Fruit fly (Drosophila melanogaster) whole organism, embryonic: ENCODE data around the gene CG2854.

Experiments used
- BEAF-32 ChIP-seq: fragments of 200-800 bp; sonication (Bioruptor generic); optimal IDR thresholded peaks from 3 replicates; lab custom pipeline; 2017; ENCODE audit warnings: missing biosample characterization, missing genetic modification characterization, mild to moderate bottlenecking, moderate library complexity, missing genetic modification reagents
- BtbVII ChIP-seq: fragments of 200-800 bp; sonication (Bioruptor generic); optimal IDR thresholded peaks from 3 replicates; lab custom pipeline; 2017; ENCODE audit warnings: missing biosample characterization, mild to moderate bottlenecking, missing genetic modification characterization
- CG11504 ChIP-seq: fragments of 200-800 bp; sonication (Bioruptor generic); optimal IDR thresholded peaks from 3 replicates; lab custom pipeline; 2019; ENCODE audit warnings: missing biosample characterization, mild to moderate bottlenecking, missing genetic modification characterization, moderate library complexity
- CG12071 ChIP-seq: fragments of 200-800 bp; sonication (Bioruptor generic); optimal IDR thresholded peaks from 3 replicates; lab custom pipeline; 2018; ENCODE audit warnings: missing biosample characterization, mild to moderate bottlenecking, missing genetic modification characterization
- CG12236 ChIP-seq: fragments of 200-800 bp; sonication (Bioruptor generic); optimal IDR thresholded peaks from 2 replicates; lab custom pipeline; 2016; ENCODE audit warnings: missing biosample characterization, missing genetic modification characterization
- CG13287 ChIP-seq: fragments of 200-800 bp; sonication (Bioruptor generic); IDR thresholded peaks from 2 replicates; pipeline ENCODE4 v1.3.6; 2022; ENCODE audit warnings: missing biosample characterization, missing genetic modification characterization; ENCODE audit not compliant: partially characterized antibody
- CG14014 ChIP-seq: fragments of 200-800 bp; sonication (Bioruptor generic); IDR thresholded peaks from 2 replicates; pipeline ENCODE4 v1.3.6; 2022; ENCODE audit warnings: missing biosample characterization, missing genetic modification characterization
- CG14710 ChIP-seq: fragments of 200-800 bp; sonication (Bioruptor generic); optimal IDR thresholded peaks from 3 replicates; lab custom pipeline; 2019; ENCODE audit warnings: missing biosample characterization, mild to moderate bottlenecking, missing genetic modification characterization, moderate library complexity
- CG2678 ChIP-seq: fragments of 200-800 bp; sonication (Bioruptor generic); optimal IDR thresholded peaks from 3 replicates; lab custom pipeline; 2019; ENCODE audit warnings: missing biosample characterization, mild to moderate bottlenecking, missing genetic modification characterization, moderate library complexity
- CG30403 ChIP-seq: fragments of 200-800 bp; sonication (Bioruptor generic); optimal IDR thresholded peaks from 3 replicates; lab custom pipeline; 2016; ENCODE audit warnings: missing biosample characterization, missing genetic modification characterization
- CG3838 ChIP-seq: fragments of 200-800 bp; sonication (Bioruptor generic); optimal IDR thresholded peaks from 3 replicates; lab custom pipeline; 2016; ENCODE audit warnings: missing biosample characterization, missing genetic modification characterization
- CG3995 ChIP-seq: fragments of 200-800 bp; sonication (Bioruptor generic); optimal IDR thresholded peaks from 3 replicates; lab custom pipeline; 2016; ENCODE audit warnings: missing biosample characterization, missing genetic modification characterization
- CG4328 ChIP-seq: fragments of 200-800 bp; sonication (Bioruptor generic); optimal IDR thresholded peaks from 3 replicates; lab custom pipeline; 2017; ENCODE audit warnings: missing biosample characterization, missing genetic modification reagents, missing genetic modification characterization
- CG6791 ChIP-seq: fragments of 200-800 bp; sonication (Bioruptor generic); IDR thresholded peaks from 3 replicates; pipeline ENCODE4 v1.3.6; 2022; ENCODE audit warnings: missing biosample characterization, missing genetic modification characterization; ENCODE audit not compliant: partially characterized antibody
- CG8089 ChIP-seq: fragments of 200-800 bp; sonication (Bioruptor generic); optimal IDR thresholded peaks from 3 replicates; lab custom pipeline; 2016; ENCODE audit warnings: missing biosample characterization, missing genetic modification characterization
- CG8290 ChIP-seq, 3 experiments: fragments of 200-800 bp; sonication (Bioruptor generic); optimal IDR thresholded peaks; 2 replicates each; lab custom pipeline; 2016 to 2019; ENCODE audit warnings: missing biosample characterization in 3 of 3, missing genetic modification characterization in 3 of 3, mild to moderate bottlenecking in 2 of 3, moderate library complexity in 1 of 3
- CG9797 ChIP-seq: fragments of 200-800 bp; sonication (Bioruptor generic); optimal IDR thresholded peaks from 3 replicates; lab custom pipeline; 2018; ENCODE audit warnings: missing biosample characterization, mild to moderate bottlenecking, missing genetic modification characterization
- CHES-1-like ChIP-seq: fragments of 200-800 bp; sonication (Bioruptor generic); optimal IDR thresholded peaks from 2 replicates; lab custom pipeline; 2016; ENCODE audit warnings: missing biosample characterization, missing genetic modification characterization
- Eip74EF ChIP-seq, 2 experiments: fragments of 200-800 bp in 1 of 2; fragments of >200 bp in 1 of 2; sonication (Bioruptor generic) in 1 of 2; optimal IDR thresholded peaks; 2 replicates each; lab custom pipeline; 2017 to 2019; ENCODE audit warnings: missing biosample characterization in 2 of 2, missing genetic modification characterization in 2 of 2, mild to moderate bottlenecking in 1 of 2, moderate library complexity in 1 of 2
- Elba2 ChIP-seq: fragments of 200-800 bp; sonication (Bioruptor generic); optimal IDR thresholded peaks from 3 replicates; lab custom pipeline; 2016; ENCODE audit warnings: missing biosample characterization, missing genetic modification characterization
- Ets65A ChIP-seq: fragments of 200-800 bp; sonication (Bioruptor generic); peaks from one replicate; lab custom pipeline; 2016; ENCODE audit warnings: missing biosample characterization, missing genetic modification characterization
- Ets97D ChIP-seq: fragments of 200-800 bp; sonication (Bioruptor generic); optimal IDR thresholded peaks from 3 replicates; lab custom pipeline; 2016; ENCODE audit warnings: missing biosample characterization, missing genetic modification characterization
- GATAe ChIP-seq: fragments of 200-800 bp; sonication (Bioruptor generic); conservative IDR thresholded peaks from 2 replicates; pipeline ENCODE4 v1.3.6; 2022; ENCODE audit warnings: missing biosample characterization, missing genetic modification characterization
- Mes4 ChIP-seq: fragments of 200-800 bp; sonication (Bioruptor generic); optimal IDR thresholded peaks from 2 replicates; lab custom pipeline; 2016; ENCODE audit warnings: missing biosample characterization, missing genetic modification characterization
- Sin3A ChIP-seq: fragments of >200 bp; optimal IDR thresholded peaks from 2 replicates; lab custom pipeline; 2018
- Six4 ChIP-seq: fragments of 200-800 bp; sonication (Bioruptor generic); optimal IDR thresholded peaks from 2 replicates; lab custom pipeline; 2016; ENCODE audit warnings: missing biosample characterization, missing genetic modification characterization
- Stat92E ChIP-seq, 3 experiments: fragments of >200 bp in 2 of 3; fragments of 200-800 bp in 1 of 3; sonication (Bioruptor generic) in 1 of 3; optimal IDR thresholded peaks; 2 replicates each; lab custom pipeline; 2017 to 2019; ENCODE audit warnings: missing biosample characterization in 3 of 3, missing genetic modification characterization in 3 of 3, mild to moderate bottlenecking in 1 of 3, moderate library complexity in 1 of 3
- TFAM ChIP-seq: fragments of 200-800 bp; sonication (Bioruptor generic); optimal IDR thresholded peaks from 2 replicates; lab custom pipeline; 2017; ENCODE audit warnings: missing biosample characterization, missing genetic modification characterization, inconsistent platforms
- Tbp ChIP-seq: fragments of >200 bp; optimal IDR thresholded peaks from 2 replicates; lab custom pipeline; 2018; ENCODE audit warnings: missing biosample characterization, missing genetic modification characterization
- ara ChIP-seq: fragments of 200-800 bp; sonication (Bioruptor generic); IDR thresholded peaks from 2 replicates; pipeline ENCODE4 v1.3.6; 2022; ENCODE audit warnings: missing biosample characterization, missing genetic modification characterization
- ash1 ChIP-seq: fragments of 200-800 bp; sonication (Bioruptor generic); optimal IDR thresholded peaks from 2 replicates; lab custom pipeline; 2018; ENCODE audit warnings: missing biosample characterization, mild to moderate bottlenecking, missing genetic modification characterization
- ato ChIP-seq: fragments of 200-800 bp; sonication (Bioruptor generic); IDR thresholded peaks from 2 replicates; pipeline ENCODE4 v1.3.6; 2022; ENCODE audit warnings: missing biosample characterization, missing genetic modification characterization; ENCODE audit not compliant: partially characterized antibody
- az2 ChIP-seq: fragments of 200-800 bp; sonication (Bioruptor generic); optimal IDR thresholded peaks from 3 replicates; lab custom pipeline; 2016; ENCODE audit warnings: missing biosample characterization, missing genetic modification characterization
- chinmo ChIP-seq: fragments of 200-800 bp; sonication (Bioruptor generic); IDR thresholded peaks from 4 replicates; pipeline ENCODE4 v1.3.6; 2022; ENCODE audit warnings: missing biosample characterization, missing genetic modification characterization; ENCODE audit not compliant: partially characterized antibody
- crp ChIP-seq, 2 experiments: fragments of 200-800 bp; sonication (Bioruptor generic); optimal IDR thresholded peaks; 2 replicates in 1 of 2; 3 replicates in 1 of 2; lab custom pipeline; 2017; ENCODE audit warnings: missing biosample characterization in 2 of 2, missing genetic modification characterization in 2 of 2, mild to moderate bottlenecking in 1 of 2, moderate library complexity in 1 of 2
- gsb ChIP-seq: fragments of 200-800 bp; sonication (Bioruptor generic); IDR thresholded peaks from 2 replicates; pipeline ENCODE4 v1.3.6; 2022; ENCODE audit warnings: missing biosample characterization, missing genetic modification characterization
- h ChIP-seq: fragments of >200 bp; optimal IDR thresholded peaks from 2 replicates; lab custom pipeline; 2017
- ind ChIP-seq: fragments of 200-800 bp; sonication (Bioruptor generic); optimal IDR thresholded peaks from 3 replicates; lab custom pipeline; 2016; ENCODE audit warnings: missing biosample characterization, missing genetic modification characterization
- inv ChIP-seq: fragments of 200-800 bp; sonication (Bioruptor generic); IDR thresholded peaks from 2 replicates; pipeline ENCODE4 v1.3.6; 2022; ENCODE audit warnings: missing biosample characterization, missing genetic modification characterization; ENCODE audit not compliant: partially characterized antibody
- odd ChIP-seq: fragments of 200-800 bp; sonication (Bioruptor generic); optimal IDR thresholded peaks from 2 replicates; lab custom pipeline; 2017; ENCODE audit warnings: missing biosample characterization, mild to moderate bottlenecking, missing genetic modification characterization
- onecut ChIP-seq: fragments of 200-800 bp; sonication (Bioruptor generic); IDR thresholded peaks from 2 replicates; pipeline ENCODE4 v1.3.6; 2022; ENCODE audit warnings: missing biosample characterization, missing genetic modification characterization
- pho ChIP-seq: fragments of 200-800 bp; sonication (Bioruptor generic); optimal IDR thresholded peaks from 2 replicates; lab custom pipeline; 2016; ENCODE audit warnings: missing biosample characterization, missing genetic modification characterization
- salm ChIP-seq: fragments of 200-800 bp; sonication (Bioruptor generic); optimal IDR thresholded peaks from 2 replicates; lab custom pipeline; 2018; ENCODE audit warnings: missing biosample characterization, mild to moderate bottlenecking, missing genetic modification characterization
- schlank ChIP-seq: fragments of 200-800 bp; sonication (Bioruptor generic); optimal IDR thresholded peaks from 2 replicates; lab custom pipeline; 2018; ENCODE audit warnings: missing biosample characterization, mild to moderate bottlenecking, missing genetic modification characterization
- sd ChIP-seq: fragments of 200-800 bp; sonication (Bioruptor generic); optimal IDR thresholded peaks from 3 replicates; lab custom pipeline; 2018; ENCODE audit warnings: missing biosample characterization, mild to moderate bottlenecking, missing genetic modification characterization, moderate library complexity
- slou ChIP-seq: fragments of 200-800 bp; sonication (Bioruptor generic); optimal IDR thresholded peaks from 3 replicates; lab custom pipeline; 2016; ENCODE audit warnings: missing biosample characterization, missing genetic modification characterization
- stwl ChIP-seq: fragments of 200-800 bp; sonication (Bioruptor generic); optimal IDR thresholded peaks from 3 replicates; lab custom pipeline; 2018; ENCODE audit warnings: missing biosample characterization, mild to moderate bottlenecking, missing genetic modification characterization, moderate library complexity
- tgo ChIP-seq: fragments of 200-800 bp; sonication (Bioruptor generic); IDR thresholded peaks from 3 replicates; pipeline ENCODE4 v1.3.6; 2022; ENCODE audit warnings: missing biosample characterization, missing genetic modification characterization
- zfh1 ChIP-seq: fragments of 200-800 bp; sonication (Bioruptor generic); IDR thresholded peaks from 3 replicates; pipeline ENCODE4 v1.3.6; 2022; ENCODE audit warnings: missing biosample characterization, missing genetic modification characterization

Gene CG2854

DNA sequence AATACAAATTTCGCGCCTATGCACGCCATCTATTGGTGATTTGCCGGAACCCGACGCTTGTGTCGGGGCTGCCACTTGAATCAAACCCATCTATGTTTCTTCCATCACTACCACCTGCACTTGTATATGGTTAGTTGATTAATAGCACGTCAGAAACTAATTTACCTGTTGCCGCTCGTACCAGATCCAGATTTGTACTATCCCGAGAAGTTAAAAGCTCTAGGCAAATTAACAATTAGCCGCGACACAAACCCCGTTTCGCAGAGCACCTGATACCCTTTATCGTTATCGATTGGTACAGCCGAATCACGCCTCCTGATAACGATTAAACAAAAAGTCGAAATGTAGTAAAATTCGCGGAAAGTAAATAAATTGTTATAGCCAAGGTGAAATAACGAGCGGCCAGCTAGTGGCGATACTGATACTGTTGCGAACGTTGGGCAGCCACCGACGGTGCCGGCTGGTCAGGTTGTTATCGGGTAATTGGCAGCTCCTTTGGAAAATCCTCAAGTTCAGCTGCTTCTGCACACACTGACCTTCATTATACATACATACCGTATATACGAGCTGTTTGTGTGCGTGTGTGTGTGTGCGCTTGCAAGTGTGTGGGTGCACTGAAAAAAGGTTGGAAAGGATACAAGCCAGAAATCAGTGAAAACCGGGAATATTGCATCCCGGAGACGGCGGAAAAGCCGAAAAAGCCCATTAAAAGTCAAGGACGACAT is 13.2 kb downstream of the CG2854 start (continued):
- TF ChIP-seq CG9797 (GFP tag; lab: Kevin White, UChicago) = peak; percentile 47
- no peak for TF ChIP-seq CG12071 (GFP tag; lab: Kevin White, UChicago)
- TF ChIP-seq Eip74EF (GFP tag; optimal IDR thresholded peaks at IDR 0.05; lab: Kevin White, UChicago) = no peak
- peak; percentile 30 for TF ChIP-seq CG8089
- peak; percentile 36 for TF ChIP-seq CHES-1-like
- peak in 1 of 3 experiments; percentile 45 for TF ChIP-seq Stat92E (GFP tag; optimal IDR thresholded peaks at IDR 0.05; lab: Kevin White, UChicago)
- TF ChIP-seq Mes4 (GFP tag; lab: Kevin White, UChicago) = no peak
- TF ChIP-seq CG14710 = peak; percentile 71
- peak in 1 of 2 experiments; percentile 60 for TF ChIP-seq crp (GFP tag; optimal IDR thresholded peaks at IDR 0.05; lab: Kevin White, UChicago)
- TF ChIP-seq CG2678 (tag; lab: Kevin White, UChicago) = no peak
- no peak for TF ChIP-seq ara (GFP tag; lab: Robert Waterston, UW)
- TF ChIP-seq BtbVII (GFP tag; lab: Kevin White, UChicago) = no peak
- 0 out of 4 replicates have a peak, but pooled peaks have one; percentile 72 for TF ChIP-seq chinmo
- no peak for TF ChIP-seq schlank
- no peak for TF ChIP-seq onecut (GFP tag; lab: Robert Waterston, UW)
- no peak for TF ChIP-seq TFAM
- no peak for TF ChIP-seq slou (GFP tag; lab: Kevin White, UChicago)
- no peak for TF ChIP-seq Ets65A (GFP tag; lab: Kevin White, UChicago)
- TF ChIP-seq sd (tag; lab: Kevin White, UChicago) = no peak
- TF ChIP-seq CG30403 (GFP tag; lab: Kevin White, UChicago) = peak; percentile 16
- TF ChIP-seq gsb (GFP tag; lab: Robert Waterston, UW) = no peak
- no peak for TF ChIP-seq zfh1 (GFP tag; lab: Robert Waterston, UW)
- no peak for TF ChIP-seq salm (tag; lab: Kevin White, UChicago)
- peak; percentile 83 for TF ChIP-seq CG6791 (GFP tag; lab: Robert Waterston, UW)
- no peak for TF ChIP-seq CG12236 (GFP tag; lab: Kevin White, UChicago)
- TF ChIP-seq ato (GFP tag; lab: Robert Waterston, UW) = 0 out of 2 replicates have a peak, but pooled peaks have one; percentile 50
- TF ChIP-seq tgo (GFP tag; lab: Robert Waterston, UW) = no peak
- TF ChIP-seq CG4328 (GFP tag; lab: Kevin White, UChicago) = no peak
- no peak for TF ChIP-seq h (lab: Kevin White, UChicago)
- no peak for TF ChIP-seq Six4
- peak; percentile 50 for TF ChIP-seq CG3995
- TF ChIP-seq stwl (tag; lab: Kevin White, UChicago) = peak; percentile 38
- no peak for TF ChIP-seq Elba2 (GFP tag; lab: Kevin White, UChicago)
- peak; percentile 82 for TF ChIP-seq Sin3A
- no peak for TF ChIP-seq CG3838
- TF ChIP-seq CG13287 (GFP tag; lab: Robert Waterston, UW) = peak; percentile 74
- TF ChIP-seq Tbp (GFP tag; lab: Kevin White, UChicago) = no peak
- TF ChIP-seq pho (GFP tag; lab: Kevin White, UChicago) = peak; percentile 34
- no peak; the same call in 1 of the 2 replicates for TF ChIP-seq GATAe (GFP tag; lab: Robert Waterston, UW)
- peak; percentile 70 for TF ChIP-seq BEAF-32 (GFP tag; lab: Kevin White, UChicago)
- peak; percentile 12 for TF ChIP-seq ash1
- no peak for TF ChIP-seq az2
- TF ChIP-seq CG8290 (GFP tag; optimal IDR thresholded peaks at IDR 0.05; lab: Kevin White, UChicago) = peak; percentile 58
- no peak for TF ChIP-seq CG8290 (tag; optimal IDR thresholded peaks at IDR 0.05; lab: Kevin White, UChicago)
- TF ChIP-seq Ets97D (GFP tag; lab: Kevin White, UChicago) = peak; percentile 49
- peak; percentile 60; the same call in 1 of the 2 replicates for TF ChIP-seq inv (GFP tag; lab: Robert Waterston, UW)
- TF ChIP-seq CG11504 (tag; lab: Kevin White, UChicago) = no peak
- no peak for TF ChIP-seq odd (GFP tag; lab: Kevin White, UChicago)
- TF ChIP-seq ind (GFP tag; lab: Kevin White, UChicago) = no peak
- TF ChIP-seq CG14014 (GFP tag; lab: Robert Waterston, UW) = no peak
